Worm (Caenorhabditis elegans) whole organism, L1 larva: ENCODE measurements around the gene W01C9.2.

Experiments used
- C04F5.9 ChIP-seq: sonication (generic microtip); optimal IDR thresholded peaks from 2 replicates; lab custom pipeline; 2016; ENCODE audit warnings: missing genetic modification characterization, missing compliant biosample characterization
- C16A3.4 ChIP-seq: fragments of 150-350 bp; optimal IDR thresholded peaks from 2 replicates; lab custom pipeline; 2014; ENCODE audit warnings: missing biosample characterization, missing genetic modification characterization
- F16B12.6 ChIP-seq: fragments of 150-350 bp; optimal IDR thresholded peaks from 2 replicates; lab custom pipeline; 2014; ENCODE audit warnings: missing biosample characterization, missing genetic modification characterization
- Y116A8C.19 ChIP-seq: sonication (generic microtip); optimal IDR thresholded peaks from 2 replicates; lab custom pipeline; 2016; ENCODE audit warnings: missing compliant biosample characterization, missing genetic modification characterization, borderline replicate concordance
- aha-1 ChIP-seq: fragments of 150-350 bp; optimal IDR thresholded peaks from 2 replicates; lab custom pipeline; 2014; ENCODE audit warnings: missing biosample characterization, missing genetic modification characterization
- ama-1 ChIP-seq: fragments of 150-350 bp; optimal IDR thresholded peaks from 2 replicates; lab custom pipeline; 2014
- blmp-1 ChIP-seq: fragments of 150-350 bp; optimal IDR thresholded peaks from 2 replicates; lab custom pipeline; 2014; ENCODE audit warnings: missing biosample characterization, missing genetic modification characterization
- ceh-82 ChIP-seq, 3 experiments: fragments of 150-350 bp in 1 of 3; sonication (generic microtip) in 2 of 3; optimal IDR thresholded peaks; 2 replicates each; lab custom pipeline; 2014 to 2017; ENCODE audit warnings: missing biosample characterization in 3 of 3, missing genetic modification characterization in 3 of 3
- ceh-90 ChIP-seq: sonication (generic microtip); optimal IDR thresholded peaks from 2 replicates; lab custom pipeline; 2016; ENCODE audit warnings: missing genetic modification characterization, missing compliant biosample characterization
- dpl-1 ChIP-seq, 3 experiments: fragments of 150-350 bp in 2 of 3; sonication (generic microtip) in 1 of 3; optimal IDR thresholded peaks; 2 replicates each; lab custom pipeline; 2014 to 2017; ENCODE audit warnings: missing biosample characterization in 3 of 3, missing genetic modification characterization in 3 of 3, missing genetic modification reagents in 3 of 3
- dsc-1 ChIP-seq: sonication (generic microtip); optimal IDR thresholded peaks from 2 replicates; lab custom pipeline; 2016; ENCODE audit warnings: mild to moderate bottlenecking, missing genetic modification characterization, missing compliant biosample characterization
- efl-1 ChIP-seq, 4 experiments: fragments of 150-350 bp; optimal IDR thresholded peaks in 3 of 4; peaks in 1 of 4; 1 replicate in 1 of 4; 2 replicates in 3 of 4; lab custom pipeline; 2014; ENCODE audit warnings: missing biosample characterization in 2 of 4, missing genetic modification characterization in 2 of 4, missing genetic modification reagents in 2 of 4
- efl-3 ChIP-seq: fragments of 200-800 bp; sonication (Bioruptor generic); optimal IDR thresholded peaks from 2 replicates; lab custom pipeline; 2018; ENCODE audit warnings: mild to moderate bottlenecking, missing genetic modification characterization, missing compliant biosample characterization
- egl-27 ChIP-seq, 2 experiments: fragments of 150-350 bp in 1 of 2; sonication (generic microtip); optimal IDR thresholded peaks; 3 replicates each; lab custom pipeline; 2017 to 2018; ENCODE audit warnings: missing biosample characterization in 2 of 2, missing genetic modification characterization in 2 of 2, missing genetic modification reagents in 2 of 2
- elt-2 ChIP-seq: sonication (generic microtip); optimal IDR thresholded peaks from 2 replicates; lab custom pipeline; 2016; ENCODE audit warnings: missing genetic modification characterization, mild to moderate bottlenecking, inconsistent platforms, missing compliant biosample characterization, missing genetic modification reagents
- elt-3 ChIP-seq, 6 experiments: fragments of 150-350 bp in 1 of 6; sonication (generic microtip); optimal IDR thresholded peaks; 2 replicates each; lab custom pipeline; 2017 to 2018; ENCODE audit warnings: missing biosample characterization in 6 of 6, missing genetic modification characterization in 6 of 6, inconsistent platforms in 1 of 6
- ets-5 ChIP-seq: fragments of 200-800 bp; sonication (Bioruptor generic); IDR thresholded peaks from 2 replicates; pipeline ENCODE4 v1.3.6; 2022; ENCODE audit warnings: missing genetic modification characterization, missing compliant biosample characterization
- fkh-8 ChIP-seq: sonication (generic microtip); optimal IDR thresholded peaks from 2 replicates; lab custom pipeline; 2016; ENCODE audit warnings: mild to moderate bottlenecking, missing genetic modification characterization, missing compliant biosample characterization
- grh-1 ChIP-seq: fragments of 200-800 bp; sonication (Bioruptor generic); IDR thresholded peaks from 2 replicates; pipeline ENCODE4 v1.3.6; 2022; ENCODE audit warnings: missing genetic modification reagents, missing genetic modification characterization, missing compliant biosample characterization
- hlh-4 ChIP-seq: sonication (generic microtip); optimal IDR thresholded peaks from 2 replicates; lab custom pipeline; 2016; ENCODE audit warnings: mild to moderate bottlenecking, missing genetic modification characterization, missing compliant biosample characterization
- isw-1 ChIP-seq: fragments of 200-800 bp; sonication (Bioruptor generic); IDR thresholded peaks from 2 replicates; pipeline ENCODE4 v1.3.6; 2022; ENCODE audit warnings: missing genetic modification characterization, missing compliant biosample characterization
- jun-1 ChIP-seq: fragments of 150-350 bp; optimal IDR thresholded peaks from 2 replicates; lab custom pipeline; 2014; ENCODE audit warnings: missing biosample characterization, missing genetic modification reagents, missing genetic modification characterization
- lin-13 ChIP-seq: fragments of 150-350 bp; optimal IDR thresholded peaks from 2 replicates; lab custom pipeline; 2014; ENCODE audit warnings: missing biosample characterization, missing genetic modification reagents, missing genetic modification characterization
- lin-35 ChIP-seq, 2 experiments: fragments of 150-350 bp; optimal IDR thresholded peaks; 2 replicates each; lab custom pipeline; 2014; ENCODE audit warnings: missing biosample characterization in 2 of 2, missing genetic modification characterization in 2 of 2, missing genetic modification reagents in 2 of 2
- lin-39 ChIP-seq: fragments of 150-350 bp; optimal IDR thresholded peaks from 2 replicates; lab custom pipeline; 2014; ENCODE audit warnings: missing biosample characterization, missing genetic modification reagents, missing genetic modification characterization
- lsy-2 ChIP-seq, 2 experiments: fragments of 150-350 bp; optimal IDR thresholded peaks; 2 replicates each; lab custom pipeline; 2014; ENCODE audit warnings: missing biosample characterization in 2 of 2, missing genetic modification characterization in 2 of 2
- nhr-11 ChIP-seq: fragments of 150-350 bp; optimal IDR thresholded peaks from 2 replicates; lab custom pipeline; 2014; ENCODE audit warnings: missing biosample characterization, missing genetic modification characterization
- nhr-12 ChIP-seq: sonication (generic microtip); optimal IDR thresholded peaks from 2 replicates; lab custom pipeline; 2017; ENCODE audit warnings: missing biosample characterization, missing genetic modification characterization
- nhr-19 ChIP-seq: fragments of 200-800 bp; sonication (Bioruptor generic); conservative IDR thresholded peaks from 2 replicates; pipeline ENCODE4 v1.3.6; 2022; ENCODE audit warnings: missing genetic modification characterization, missing compliant biosample characterization
- nhr-237 ChIP-seq: fragments of 150-350 bp; optimal IDR thresholded peaks from 2 replicates; lab custom pipeline; 2014; ENCODE audit warnings: missing biosample characterization, missing genetic modification characterization
- nhr-47 ChIP-seq: sonication (generic microtip); optimal IDR thresholded peaks from 2 replicates; lab custom pipeline; 2016; ENCODE audit warnings: mild to moderate bottlenecking, missing genetic modification characterization, moderate library complexity, missing compliant biosample characterization
- nhr-71 ChIP-seq: sonication (generic microtip); optimal IDR thresholded peaks from 2 replicates; lab custom pipeline; 2016; ENCODE audit warnings: mild to moderate bottlenecking, missing genetic modification characterization, moderate library complexity, missing compliant biosample characterization
- nhr-76 ChIP-seq: sonication (generic microtip); optimal IDR thresholded peaks from 2 replicates; lab custom pipeline; 2017; ENCODE audit warnings: missing biosample characterization, missing genetic modification characterization
- nhr-84 ChIP-seq: sonication (generic microtip); optimal IDR thresholded peaks from 2 replicates; lab custom pipeline; 2017; ENCODE audit warnings: missing biosample characterization, missing genetic modification characterization
- nhr-85 ChIP-seq: sonication (generic microtip); peaks from one replicate; lab custom pipeline; 2016; ENCODE audit warnings: missing genetic modification characterization, inconsistent platforms, missing compliant biosample characterization
- nhr-90 ChIP-seq: sonication (generic microtip); optimal IDR thresholded peaks from 2 replicates; lab custom pipeline; 2016; ENCODE audit warnings: mild to moderate bottlenecking, missing genetic modification characterization, missing compliant biosample characterization; ENCODE audit not compliant: poor library complexity
- skn-1 ChIP-seq: fragments of 150-350 bp; optimal IDR thresholded peaks from 2 replicates; lab custom pipeline; 2014; ENCODE audit warnings: missing biosample characterization, missing genetic modification characterization
- snpc-4 ChIP-seq: fragments of 150-350 bp; optimal IDR thresholded peaks from 2 replicates; lab custom pipeline; 2014; ENCODE audit warnings: missing biosample characterization, missing genetic modification characterization
- snu-23 ChIP-seq: sonication (generic microtip); optimal IDR thresholded peaks from 2 replicates; lab custom pipeline; 2016; ENCODE audit warnings: missing genetic modification characterization, missing compliant biosample characterization
- sox-4 ChIP-seq: sonication (generic microtip); optimal IDR thresholded peaks from 2 replicates; lab custom pipeline; 2016; ENCODE audit warnings: missing genetic modification characterization, missing compliant biosample characterization
- sptf-1 ChIP-seq: fragments of 150-350 bp; optimal IDR thresholded peaks from 2 replicates; lab custom pipeline; 2014; ENCODE audit warnings: missing biosample characterization, missing genetic modification characterization
- sup-37 ChIP-seq: fragments of 200-800 bp; sonication (Bioruptor generic); optimal IDR thresholded peaks from 2 replicates; lab custom pipeline; 2018; ENCODE audit warnings: mild to moderate bottlenecking, missing genetic modification characterization, missing compliant biosample characterization
- tlp-1 ChIP-seq: fragments of 150-350 bp; optimal IDR thresholded peaks from 2 replicates; lab custom pipeline; 2014; ENCODE audit warnings: missing biosample characterization, missing genetic modification characterization
- xbp-1 ChIP-seq: sonication (generic microtip); optimal IDR thresholded peaks from 2 replicates; lab custom pipeline; 2016; ENCODE audit warnings: missing genetic modification characterization, missing compliant biosample characterization
- zag-1 ChIP-seq: fragments of 150-350 bp; optimal IDR thresholded peaks from 2 replicates; lab custom pipeline; 2014; ENCODE audit warnings: missing biosample characterization, missing genetic modification characterization
- zip-4 ChIP-seq: fragments of 200-800 bp; sonication (Bioruptor generic); optimal IDR thresholded peaks from 2 replicates; lab custom pipeline; 2018; ENCODE audit warnings: mild to moderate bottlenecking, missing genetic modification characterization, moderate library complexity, missing compliant biosample characterization
- ztf-4 ChIP-seq: fragments of 150-350 bp; optimal IDR thresholded peaks from 2 replicates; lab custom pipeline; 2014; ENCODE audit warnings: missing biosample characterization, missing genetic modification characterization

W01C9.2 gene

DNA sequence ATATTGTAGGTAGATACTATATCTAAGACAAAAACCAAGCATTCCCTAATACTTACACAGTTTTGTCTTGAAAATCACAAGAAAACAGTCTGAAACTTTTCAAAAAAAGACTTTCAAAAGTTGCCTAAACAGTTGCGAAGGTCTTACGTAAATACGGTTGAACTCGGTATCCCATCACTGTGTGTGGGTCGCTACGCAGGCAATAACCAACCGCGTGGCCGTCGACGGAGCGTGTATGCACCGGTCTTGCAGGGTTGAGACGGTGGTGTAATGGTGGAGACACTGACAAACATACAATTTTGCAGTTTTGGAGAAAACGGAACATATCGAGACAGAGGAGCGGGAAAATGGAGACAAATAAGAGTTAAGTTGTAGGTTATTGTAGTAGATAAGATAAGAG is 25.1 kb downstream of the W01C9.2 start, which contains the start of gene iff-2 (continued):
- TF ChIP-seq elt-2 (tag; lab: Kevin White, UChicago) (peak; percentile 94), efl-3 (GFP tag; lab: Kevin White, UChicago) (peak; percentile 77), nhr-19 (GFP tag; lab: Robert Waterston, UW) (peak; percentile 99), C04F5.9 (tag; lab: Kevin White, UChicago) (peak; percentile 98), zip-4 (GFP tag; lab: Kevin White, UChicago) (peak; percentile 91), egl-27 (tag; optimal IDR thresholded peaks at IDR 0.05; lab: Kevin White, UChicago) (peak; percentile 90 to 96), ceh-82 (tag; optimal IDR thresholded peaks at IDR 0.05; lab: Kevin White, UChicago) (peak; percentile 99)
- TF ChIP-seq, all 84 proteins: peak for 72

ce11 chrII:8562002-8562401 is 25.8 kb downstream of the W01C9.2 start, which contains the start of gene F54C9.14:
F54C9.14 (plus strand) TSS chrII:8562302.
- TF ChIP-seq efl-3 (GFP tag; lab: Kevin White, UChicago): no peak
- peak; percentile 25 for TF ChIP-seq nhr-85 (tag; lab: Kevin White, UChicago)

DNA sequence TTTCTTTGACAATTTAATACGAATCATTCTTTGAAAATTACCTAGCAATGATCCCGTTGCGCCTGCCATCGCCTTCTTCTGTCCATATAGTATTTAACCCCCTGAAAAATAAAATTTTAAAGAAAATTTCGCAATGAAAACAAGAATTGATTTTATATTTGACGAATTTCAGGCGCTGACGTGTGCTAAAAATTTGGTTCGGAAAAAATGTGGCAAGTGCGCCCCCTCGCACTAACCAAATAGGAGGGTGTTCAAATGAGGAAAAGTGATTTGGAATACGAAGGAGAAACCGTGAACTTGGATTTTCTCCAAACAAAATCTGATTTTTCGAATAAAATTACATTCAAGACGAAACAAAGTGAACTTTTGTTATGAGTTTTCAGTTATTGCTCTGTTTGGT is 29.9 kb downstream of the W01C9.2 start, which contains the start of gene stc-1:
Gene stc-1 (minus strand): TSS at position 101 of the 400 bp plus-strand sequence.
- peak; percentile 30 for TF ChIP-seq elt-2 (tag; lab: Kevin White, UChicago)
- peak; percentile 65 to 86 (median 79) for TF ChIP-seq dpl-1 (GFP tag; optimal IDR thresholded peaks at IDR 0.05; lab: Kevin White, UChicago)
- TF ChIP-seq lin-35 (GFP tag; optimal IDR thresholded peaks at IDR 0.05; lab: Kevin White, UChicago): peak; percentile 67 to 94
- TF ChIP-seq hlh-4 (tag; lab: Kevin White, UChicago): no peak
- TF ChIP-seq nhr-47 (tag; lab: Kevin White, UChicago): no peak
- TF ChIP-seq nhr-237 (tag; lab: Kevin White, UChicago): no peak
- TF ChIP-seq sox-4 (tag; lab: Kevin White, UChicago): no peak
- peak; percentile 26 for TF ChIP-seq F16B12.6 (tag; lab: Kevin White, UChicago)
- TF ChIP-seq skn-1 (tag; lab: Kevin White, UChicago): peak; percentile 30
- no peak for TF ChIP-seq grh-1
- no peak for TF ChIP-seq nhr-12 (tag; lab: Kevin White, UChicago)
- peak; percentile 34 for TF ChIP-seq blmp-1
- TF ChIP-seq sup-37 (GFP tag; lab: Kevin White, UChicago): no peak
- TF ChIP-seq nhr-71 (tag; lab: Kevin White, UChicago): peak; percentile 29
- no peak for TF ChIP-seq aha-1 (tag; lab: Kevin White, UChicago)
- peak; percentile 6 to 69 for TF ChIP-seq lsy-2 (tag; optimal IDR thresholded peaks at IDR 0.05; lab: Kevin White, UChicago)
- no peak for TF ChIP-seq fkh-8 (tag; lab: Kevin White, UChicago)
- no peak for TF ChIP-seq isw-1 (GFP tag; lab: Robert Waterston, UW)
- TF ChIP-seq lin-13 (GFP tag; lab: Kevin White, UChicago): peak; percentile 27
- peak; percentile 35 for TF ChIP-seq nhr-85 (tag; lab: Kevin White, UChicago)
- TF ChIP-seq zag-1: no peak
- no peak for TF ChIP-seq zip-4 (GFP tag; lab: Kevin White, UChicago)
- TF ChIP-seq dsc-1 (tag; lab: Kevin White, UChicago): no peak
- TF ChIP-seq tlp-1: no peak
- TF ChIP-seq elt-3 (tag; optimal IDR thresholded peaks at IDR 0.05; lab: Kevin White, UChicago): no peak
- TF ChIP-seq snu-23 (GFP tag; lab: Kevin White, UChicago): peak; percentile 18
- peak; percentile 7 for TF ChIP-seq nhr-90 (tag; lab: Kevin White, UChicago)
- TF ChIP-seq C16A3.4 (tag; lab: Kevin White, UChicago): no peak
- TF ChIP-seq ama-1: peak; percentile 23
- TF ChIP-seq xbp-1: peak; percentile 78
- TF ChIP-seq efl-1 (optimal IDR thresholded peaks at IDR 0.05; lab: Kevin White, UChicago): peak in 1 of 2 experiments; percentile 82
- peak; percentile 86 to 98 for TF ChIP-seq efl-1 (GFP tag; optimal IDR thresholded peaks at IDR 0.05 in 1 of 2; lab: Kevin White, UChicago)

DNA sequence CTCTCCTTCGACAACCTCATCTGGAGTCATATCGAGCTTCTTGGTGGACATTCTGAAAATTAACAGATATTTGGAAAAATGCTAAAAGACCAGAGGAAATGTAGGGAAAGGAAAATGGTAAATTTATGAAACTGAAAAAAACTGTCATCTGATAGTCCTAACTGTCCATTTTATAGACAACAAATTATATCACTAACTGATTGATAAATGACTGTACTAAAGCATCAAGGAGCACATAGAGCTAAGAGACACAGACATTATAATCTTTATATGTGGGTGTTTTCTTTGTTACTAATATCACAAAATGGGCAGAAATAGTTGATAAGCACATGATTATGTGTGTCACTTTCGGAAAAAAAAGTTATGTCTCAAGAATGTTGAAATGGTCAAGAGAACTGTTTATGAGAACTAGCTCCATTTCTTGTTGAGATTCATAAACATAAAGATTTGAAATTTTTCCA is 30.7 kb downstream of the W01C9.2 start, which contains the start of gene F54C9.3:
Gene F54C9.3 (minus strand): TSS at position 51 of the 461 bp plus-strand sequence.
- no peak for TF ChIP-seq nhr-84 (tag; lab: Kevin White, UChicago)
- TF ChIP-seq lin-13 (GFP tag; lab: Kevin White, UChicago): no peak
- TF ChIP-seq sptf-1: no peak
- no peak for TF ChIP-seq ztf-4 (tag; lab: Kevin White, UChicago)
- TF ChIP-seq elt-3 (tag; optimal IDR thresholded peaks at IDR 0.05; lab: Kevin White, UChicago): no peak
- no peak for TF ChIP-seq ets-5 (GFP tag; lab: Robert Waterston, UW)
- TF ChIP-seq Y116A8C.19 (tag; lab: Kevin White, UChicago): no peak
- peak; percentile 30 for TF ChIP-seq jun-1 (tag; lab: Kevin White, UChicago)
- TF ChIP-seq nhr-76 (tag; lab: Kevin White, UChicago): no peak
- peak; percentile 85 for TF ChIP-seq elt-2 (tag; lab: Kevin White, UChicago)
- no peak for TF ChIP-seq nhr-11 (tag; lab: Kevin White, UChicago)
- no peak for TF ChIP-seq snpc-4 (tag; lab: Kevin White, UChicago)
- no peak for TF ChIP-seq ceh-90
- TF ChIP-seq lin-39 (tag; lab: Kevin White, UChicago): no peak
- TF ChIP-seq lin-35 (GFP tag; optimal IDR thresholded peaks at IDR 0.05; lab: Kevin White, UChicago): peak in 1 of 2 experiments; percentile 54
